Worm (Caenorhabditis elegans) whole organism, L1 larva: Measurements from ENCODE around the gene M04B2.6.

Experiments used
- C34B4.2 ChIP-seq: sonication (generic microtip); optimal IDR thresholded peaks from 2 replicates; lab custom pipeline; 2017; ENCODE audit warnings: mild to moderate bottlenecking, missing genetic modification characterization, missing compliant biosample characterization
- F16B12.6 ChIP-seq: fragments of 150-350 bp; optimal IDR thresholded peaks from 2 replicates; lab custom pipeline; 2014; ENCODE audit warnings: missing biosample characterization, missing genetic modification characterization
- aha-1 ChIP-seq: fragments of 150-350 bp; optimal IDR thresholded peaks from 2 replicates; lab custom pipeline; 2014; ENCODE audit warnings: missing biosample characterization, missing genetic modification characterization
- aly-2 ChIP-seq: fragments of 150-350 bp; optimal IDR thresholded peaks from 2 replicates; lab custom pipeline; 2014; ENCODE audit warnings: missing biosample characterization, missing genetic modification characterization
- ceh-8 ChIP-seq: fragments of 200-800 bp; sonication (Bioruptor generic); optimal IDR thresholded peaks from 2 replicates; lab custom pipeline; 2018; ENCODE audit warnings: mild to moderate bottlenecking, missing genetic modification characterization, moderate library complexity, missing compliant biosample characterization
- ceh-90 ChIP-seq: sonication (generic microtip); optimal IDR thresholded peaks from 2 replicates; lab custom pipeline; 2016; ENCODE audit warnings: missing genetic modification characterization, missing compliant biosample characterization
- ces-1 ChIP-seq: fragments of 150-350 bp; optimal IDR thresholded peaks from 2 replicates; lab custom pipeline; 2014; ENCODE audit warnings: missing biosample characterization, missing genetic modification reagents, missing genetic modification characterization
- dpl-1 ChIP-seq, 3 experiments: fragments of 150-350 bp in 2 of 3; sonication (generic microtip) in 1 of 3; optimal IDR thresholded peaks; 2 replicates each; lab custom pipeline; 2014 to 2017; ENCODE audit warnings: missing biosample characterization in 3 of 3, missing genetic modification characterization in 3 of 3, missing genetic modification reagents in 3 of 3
- efl-3 ChIP-seq: fragments of 200-800 bp; sonication (Bioruptor generic); optimal IDR thresholded peaks from 2 replicates; lab custom pipeline; 2018; ENCODE audit warnings: mild to moderate bottlenecking, missing genetic modification characterization, missing compliant biosample characterization
- egl-13 ChIP-seq: sonication (generic microtip); optimal IDR thresholded peaks from 2 replicates; lab custom pipeline; 2016; ENCODE audit warnings: missing genotype, missing genetic modification reagents, missing genetic modification characterization, missing compliant biosample characterization
- fkh-10 ChIP-seq: sonication (generic microtip); optimal IDR thresholded peaks from 2 replicates; lab custom pipeline; 2017; ENCODE audit warnings: missing biosample characterization, missing genetic modification reagents, missing genetic modification characterization
- fkh-8 ChIP-seq: sonication (generic microtip); optimal IDR thresholded peaks from 2 replicates; lab custom pipeline; 2016; ENCODE audit warnings: mild to moderate bottlenecking, missing genetic modification characterization, missing compliant biosample characterization
- grh-1 ChIP-seq: fragments of 200-800 bp; sonication (Bioruptor generic); IDR thresholded peaks from 2 replicates; pipeline ENCODE4 v1.3.6; 2022; ENCODE audit warnings: missing genetic modification reagents, missing genetic modification characterization, missing compliant biosample characterization
- hlh-17 ChIP-seq: fragments of 200-800 bp; sonication (Bioruptor generic); optimal IDR thresholded peaks from 2 replicates; lab custom pipeline; 2018; ENCODE audit warnings: missing genetic modification characterization, mild to moderate bottlenecking, missing compliant biosample characterization, moderate library complexity, borderline replicate concordance
- isw-1 ChIP-seq: fragments of 200-800 bp; sonication (Bioruptor generic); IDR thresholded peaks from 2 replicates; pipeline ENCODE4 v1.3.6; 2022; ENCODE audit warnings: missing genetic modification characterization, missing compliant biosample characterization
- jun-1 ChIP-seq: fragments of 150-350 bp; optimal IDR thresholded peaks from 2 replicates; lab custom pipeline; 2014; ENCODE audit warnings: missing biosample characterization, missing genetic modification reagents, missing genetic modification characterization
- lin-13 ChIP-seq: fragments of 150-350 bp; optimal IDR thresholded peaks from 2 replicates; lab custom pipeline; 2014; ENCODE audit warnings: missing biosample characterization, missing genetic modification reagents, missing genetic modification characterization
- lin-14 ChIP-seq: fragments of 200-800 bp; sonication (Bioruptor generic); optimal IDR thresholded peaks from 2 replicates; lab custom pipeline; 2018; ENCODE audit warnings: mild to moderate bottlenecking, missing genetic modification characterization, moderate library complexity, missing compliant biosample characterization
- lin-15B ChIP-seq: fragments of 150-350 bp; sonication (generic microtip); optimal IDR thresholded peaks from 3 replicates; lab custom pipeline; 2014; ENCODE audit warnings: missing biosample characterization, missing genetic modification characterization
- lin-35 ChIP-seq, 2 experiments: fragments of 150-350 bp; optimal IDR thresholded peaks; 2 replicates each; lab custom pipeline; 2014; ENCODE audit warnings: missing biosample characterization in 2 of 2, missing genetic modification characterization in 2 of 2, missing genetic modification reagents in 2 of 2
- lin-39 ChIP-seq: fragments of 150-350 bp; optimal IDR thresholded peaks from 2 replicates; lab custom pipeline; 2014; ENCODE audit warnings: missing biosample characterization, missing genetic modification reagents, missing genetic modification characterization
- lir-3 ChIP-seq: sonication (generic microtip); optimal IDR thresholded peaks from 2 replicates; lab custom pipeline; 2016; ENCODE audit warnings: mild to moderate bottlenecking, missing genetic modification characterization, moderate library complexity, missing compliant biosample characterization; ENCODE audit not compliant: poor library complexity
- mef-2 ChIP-seq: fragments of 150-350 bp; optimal IDR thresholded peaks from 2 replicates; lab custom pipeline; 2014; ENCODE audit warnings: missing biosample characterization, missing genetic modification characterization
- nhr-12 ChIP-seq: sonication (generic microtip); optimal IDR thresholded peaks from 2 replicates; lab custom pipeline; 2017; ENCODE audit warnings: missing biosample characterization, missing genetic modification characterization
- nhr-19 ChIP-seq: fragments of 200-800 bp; sonication (Bioruptor generic); conservative IDR thresholded peaks from 2 replicates; pipeline ENCODE4 v1.3.6; 2022; ENCODE audit warnings: missing genetic modification characterization, missing compliant biosample characterization
- nhr-237 ChIP-seq: fragments of 150-350 bp; optimal IDR thresholded peaks from 2 replicates; lab custom pipeline; 2014; ENCODE audit warnings: missing biosample characterization, missing genetic modification characterization
- nhr-28 ChIP-seq: fragments of 150-350 bp; optimal IDR thresholded peaks from 2 replicates; lab custom pipeline; 2014; ENCODE audit warnings: missing biosample characterization, missing genetic modification characterization
- nhr-47 ChIP-seq: sonication (generic microtip); optimal IDR thresholded peaks from 2 replicates; lab custom pipeline; 2016; ENCODE audit warnings: mild to moderate bottlenecking, missing genetic modification characterization, moderate library complexity, missing compliant biosample characterization
- nhr-71 ChIP-seq: sonication (generic microtip); optimal IDR thresholded peaks from 2 replicates; lab custom pipeline; 2016; ENCODE audit warnings: mild to moderate bottlenecking, missing genetic modification characterization, moderate library complexity, missing compliant biosample characterization
- nhr-77 ChIP-seq: fragments of 150-350 bp; optimal IDR thresholded peaks from 2 replicates; lab custom pipeline; 2014; ENCODE audit warnings: missing biosample characterization, missing genetic modification characterization
- nhr-84 ChIP-seq: sonication (generic microtip); optimal IDR thresholded peaks from 2 replicates; lab custom pipeline; 2017; ENCODE audit warnings: missing biosample characterization, missing genetic modification characterization
- pqm-1 ChIP-seq: sonication (generic microtip); optimal IDR thresholded peaks from 3 replicates; lab custom pipeline; 2017; ENCODE audit warnings: missing biosample characterization, missing genetic modification characterization
- rnt-1 ChIP-seq: sonication (generic microtip); optimal IDR thresholded peaks from 2 replicates; lab custom pipeline; 2016; ENCODE audit warnings: mild to moderate bottlenecking, missing genetic modification characterization, moderate library complexity, missing compliant biosample characterization
- skn-1 ChIP-seq: fragments of 150-350 bp; optimal IDR thresholded peaks from 2 replicates; lab custom pipeline; 2014; ENCODE audit warnings: missing biosample characterization, missing genetic modification characterization
- snpc-4 ChIP-seq: fragments of 150-350 bp; optimal IDR thresholded peaks from 2 replicates; lab custom pipeline; 2014; ENCODE audit warnings: missing biosample characterization, missing genetic modification characterization
- snu-23 ChIP-seq: sonication (generic microtip); optimal IDR thresholded peaks from 2 replicates; lab custom pipeline; 2016; ENCODE audit warnings: missing genetic modification characterization, missing compliant biosample characterization
- sup-37 ChIP-seq: fragments of 200-800 bp; sonication (Bioruptor generic); optimal IDR thresholded peaks from 2 replicates; lab custom pipeline; 2018; ENCODE audit warnings: mild to moderate bottlenecking, missing genetic modification characterization, missing compliant biosample characterization
- swsn-7 ChIP-seq: sonication (generic microtip); optimal IDR thresholded peaks from 2 replicates; lab custom pipeline; 2016; ENCODE audit warnings: missing genetic modification characterization, missing compliant biosample characterization
- tbx-2 ChIP-seq: sonication (generic microtip); optimal IDR thresholded peaks from 2 replicates; lab custom pipeline; 2016; ENCODE audit warnings: missing genetic modification characterization, missing compliant biosample characterization
- tlp-1 ChIP-seq: fragments of 150-350 bp; optimal IDR thresholded peaks from 2 replicates; lab custom pipeline; 2014; ENCODE audit warnings: missing biosample characterization, missing genetic modification characterization
- unc-30 ChIP-seq: sonication (generic microtip); optimal IDR thresholded peaks from 2 replicates; lab custom pipeline; 2017; ENCODE audit warnings: missing biosample characterization, missing genetic modification characterization
- unc-86 ChIP-seq: sonication (generic microtip); optimal IDR thresholded peaks from 2 replicates; lab custom pipeline; 2016; ENCODE audit warnings: missing genetic modification characterization, missing compliant biosample characterization
- vab-15 ChIP-seq: sonication (generic microtip); optimal IDR thresholded peaks from 2 replicates; lab custom pipeline; 2017; ENCODE audit warnings: missing genotype, mild to moderate bottlenecking, missing genetic modification characterization, missing compliant biosample characterization
- xbp-1 ChIP-seq: sonication (generic microtip); optimal IDR thresholded peaks from 2 replicates; lab custom pipeline; 2016; ENCODE audit warnings: missing genetic modification characterization, missing compliant biosample characterization
- zag-1 ChIP-seq: fragments of 150-350 bp; optimal IDR thresholded peaks from 2 replicates; lab custom pipeline; 2014; ENCODE audit warnings: missing biosample characterization, missing genetic modification characterization
- zip-4 ChIP-seq: fragments of 200-800 bp; sonication (Bioruptor generic); optimal IDR thresholded peaks from 2 replicates; lab custom pipeline; 2018; ENCODE audit warnings: mild to moderate bottlenecking, missing genetic modification characterization, moderate library complexity, missing compliant biosample characterization

M04B2.6 gene

ce11 chrIV:11520960-11521359 lies 10.4 kb upstream of the M04B2.6 start, which contains the start of the genes M04B2.4 and gfl-1 (continued):
- no peak for TF ChIP-seq vab-15
- TF ChIP-seq skn-1 (tag; lab: Kevin White, UChicago), result peak; percentile 51
- no peak for TF ChIP-seq snpc-4
- peak; percentile 53 for TF ChIP-seq xbp-1
- TF ChIP-seq ceh-90 (tag; lab: Kevin White, UChicago), result no peak
- TF ChIP-seq hlh-17 (GFP tag; lab: Kevin White, UChicago), result no peak
- no peak for TF ChIP-seq tlp-1 (tag; lab: Kevin White, UChicago)
- no peak for TF ChIP-seq lir-3 (tag; lab: Kevin White, UChicago)
- no peak for TF ChIP-seq zag-1 (tag; lab: Kevin White, UChicago)
- TF ChIP-seq lin-39 (tag; lab: Kevin White, UChicago), result peak; percentile 11
- no peak for TF ChIP-seq C34B4.2 (tag; lab: Kevin White, UChicago)
- TF ChIP-seq nhr-47 (tag; lab: Kevin White, UChicago), result peak; percentile 51
- no peak for TF ChIP-seq F16B12.6 (tag; lab: Kevin White, UChicago)
- no peak for TF ChIP-seq unc-30
- peak; percentile 59 for TF ChIP-seq snu-23 (GFP tag; lab: Kevin White, UChicago)
- TF ChIP-seq fkh-8 (tag; lab: Kevin White, UChicago), result no peak
- peak; percentile 4 for TF ChIP-seq unc-86 (tag; lab: Kevin White, UChicago)
- no peak for TF ChIP-seq nhr-12 (tag; lab: Kevin White, UChicago)
- TF ChIP-seq aly-2, result no peak
- TF ChIP-seq ceh-8 (GFP tag; lab: Kevin White, UChicago), result no peak
- peak; percentile 13 for TF ChIP-seq lin-13
- peak; percentile 59 for TF ChIP-seq nhr-71 (tag; lab: Kevin White, UChicago)
- TF ChIP-seq zip-4 (GFP tag; lab: Kevin White, UChicago), result no peak
- no peak for TF ChIP-seq pqm-1 (tag; lab: Kevin White, UChicago)
- peak; percentile 66 to 80 for TF ChIP-seq lin-35 (GFP tag; optimal IDR thresholded peaks at IDR 0.05; lab: Kevin White, UChicago)
- TF ChIP-seq fkh-10 (GFP tag; lab: Kevin White, UChicago), result no peak
- peak; percentile 7 for TF ChIP-seq nhr-77 (tag; lab: Kevin White, UChicago)
- no peak for TF ChIP-seq grh-1 (GFP tag; lab: Robert Waterston, UW)
- no peak for TF ChIP-seq aha-1 (tag; lab: Kevin White, UChicago)
- peak; percentile 43 for TF ChIP-seq nhr-19 (GFP tag; lab: Robert Waterston, UW)
- TF ChIP-seq jun-1 (tag; lab: Kevin White, UChicago), result no peak
- no peak for TF ChIP-seq lin-14 (GFP tag; lab: Kevin White, UChicago)
- peak; percentile 62 to 73 (median 72) for TF ChIP-seq dpl-1 (GFP tag; optimal IDR thresholded peaks at IDR 0.05; lab: Kevin White, UChicago)
- peak; percentile 26 for TF ChIP-seq lin-15B (tag; lab: Kevin White, UChicago)
- no peak for TF ChIP-seq egl-13 (tag; lab: Kevin White, UChicago)
- no peak for TF ChIP-seq efl-3 (GFP tag; lab: Kevin White, UChicago)
- no peak for TF ChIP-seq nhr-237
- no peak for TF ChIP-seq ces-1 (GFP tag; lab: Kevin White, UChicago)
- peak; percentile 52 for TF ChIP-seq swsn-7 (tag; lab: Kevin White, UChicago)
- TF ChIP-seq tbx-2 (tag; lab: Kevin White, UChicago), result peak; percentile 40

DNA sequence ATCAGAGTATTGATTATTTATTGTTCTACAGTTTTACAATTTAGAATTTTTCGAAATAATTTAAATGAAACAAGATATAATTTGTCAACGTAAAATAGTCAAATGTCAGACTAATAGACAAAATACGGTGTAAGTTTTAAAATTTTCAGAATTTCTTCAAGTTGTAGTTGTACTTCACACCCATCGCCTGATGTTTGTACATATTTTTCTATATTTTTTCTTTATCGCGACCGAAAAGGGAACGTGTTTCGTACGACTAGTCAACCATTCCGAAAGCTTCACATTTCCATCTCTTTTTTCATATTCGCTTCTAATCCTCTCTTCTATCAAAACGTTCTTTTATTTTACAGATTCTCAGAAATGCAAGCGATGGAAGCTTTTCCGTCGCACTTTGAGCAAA lies 6.1 kb downstream of the M04B2.6 start, which contains the start of gene twk-25:
Gene twk-25 (plus strand): TSS at position 301 of the 400 bp plus-strand sequence.
- no peak for TF ChIP-seq sup-37 (GFP tag; lab: Kevin White, UChicago)
- TF ChIP-seq zip-4 (GFP tag; lab: Kevin White, UChicago), result no peak
- TF ChIP-seq lin-39 (tag; lab: Kevin White, UChicago), result no peak
- TF ChIP-seq isw-1, result no peak
- no peak for TF ChIP-seq nhr-84 (tag; lab: Kevin White, UChicago)
- TF ChIP-seq jun-1 (tag; lab: Kevin White, UChicago), result no peak
- no peak for TF ChIP-seq mef-2 (tag; lab: Kevin White, UChicago)
- no peak for TF ChIP-seq nhr-28
- no peak for TF ChIP-seq rnt-1 (tag; lab: Kevin White, UChicago)
